Worm (Caenorhabditis elegans) whole organism, mixed stage, embryonic: ENCODE results near the gene ZK455.5.

ENCODE experiments used
- M03D4.4 ChIP-seq: sonication (generic microtip); optimal IDR thresholded peaks from 2 replicates; lab custom pipeline; 2017; ENCODE audit warnings: mild to moderate bottlenecking, missing genetic modification characterization, missing compliant biosample characterization
- bed-3 ChIP-seq: fragments of 200-800 bp; sonication (Bioruptor generic); optimal IDR thresholded peaks from 3 replicates; lab custom pipeline; 2018; ENCODE audit warnings: mild to moderate bottlenecking, missing genetic modification characterization, moderate library complexity, missing compliant biosample characterization
- blmp-1 ChIP-seq: fragments of 150-350 bp; optimal IDR thresholded peaks from 2 replicates; lab custom pipeline; 2014; ENCODE audit warnings: missing biosample characterization, missing genetic modification characterization
- ceh-39 ChIP-seq: fragments of 150-350 bp; optimal IDR thresholded peaks from 2 replicates; lab custom pipeline; 2014; ENCODE audit warnings: missing biosample characterization, missing genetic modification characterization
- ceh-43 ChIP-seq: fragments of 200-800 bp; sonication (Bioruptor generic); optimal IDR thresholded peaks from 2 replicates; lab custom pipeline; 2018; ENCODE audit warnings: mild to moderate bottlenecking, missing genetic modification characterization, moderate library complexity, missing compliant biosample characterization
- ceh-83 ChIP-seq: fragments of 200-800 bp; sonication (Bioruptor generic); optimal IDR thresholded peaks from 2 replicates; lab custom pipeline; 2018; ENCODE audit warnings: mild to moderate bottlenecking, missing genetic modification characterization, missing compliant biosample characterization
- ces-1 ChIP-seq: fragments of 150-350 bp; optimal IDR thresholded peaks from 2 replicates; lab custom pipeline; 2014; ENCODE audit warnings: missing biosample characterization, missing genetic modification reagents, missing genetic modification characterization
- cnd-1 ChIP-seq: fragments of 200-800 bp; sonication (Bioruptor generic); optimal IDR thresholded peaks from 2 replicates; lab custom pipeline; 2018; ENCODE audit warnings: mild to moderate bottlenecking, missing genetic modification characterization, missing compliant biosample characterization
- drap-1 ChIP-seq: fragments of 200-800 bp; sonication (Bioruptor generic); optimal IDR thresholded peaks from 3 replicates; lab custom pipeline; 2018; ENCODE audit warnings: mild to moderate bottlenecking, missing genetic modification characterization, missing compliant biosample characterization
- elt-3 ChIP-seq: fragments of 150-350 bp; optimal IDR thresholded peaks from 2 replicates; lab custom pipeline; 2014; ENCODE audit warnings: missing biosample characterization, missing genetic modification characterization
- flh-1 ChIP-seq: fragments of 200-800 bp; sonication (Bioruptor generic); optimal IDR thresholded peaks from 2 replicates; lab custom pipeline; 2018; ENCODE audit warnings: mild to moderate bottlenecking, missing genetic modification characterization, moderate library complexity, missing compliant biosample characterization
- ham-2 ChIP-seq: fragments of 200-800 bp; sonication (Bioruptor generic); optimal IDR thresholded peaks from 2 replicates; lab custom pipeline; 2018; ENCODE audit warnings: mild to moderate bottlenecking, missing genetic modification characterization, missing compliant biosample characterization
- hlh-1 ChIP-seq: fragments of 150-350 bp; optimal IDR thresholded peaks from 2 replicates; lab custom pipeline; 2014; ENCODE audit warnings: missing biosample characterization, missing genetic modification reagents, missing genetic modification characterization
- lin-13 ChIP-seq: fragments of 150-350 bp; optimal IDR thresholded peaks from 2 replicates; lab custom pipeline; 2014; ENCODE audit warnings: missing biosample characterization, missing genetic modification characterization
- lin-32 ChIP-seq: fragments of 200-800 bp; sonication (Bioruptor generic); optimal IDR thresholded peaks from 2 replicates; lab custom pipeline; 2018; ENCODE audit warnings: mild to moderate bottlenecking, missing genetic modification characterization, missing compliant biosample characterization
- lsy-2 ChIP-seq: fragments of 150-350 bp; optimal IDR thresholded peaks from 2 replicates; lab custom pipeline; 2014; ENCODE audit warnings: missing biosample characterization, missing genetic modification characterization
- mab-5 ChIP-seq: fragments of 150-350 bp; optimal IDR thresholded peaks from 2 replicates; lab custom pipeline; 2014; ENCODE audit warnings: missing biosample characterization, missing genetic modification characterization
- mep-1 ChIP-seq: fragments of 150-350 bp; optimal IDR thresholded peaks from 2 replicates; lab custom pipeline; 2017; ENCODE audit warnings: missing biosample characterization, missing genetic modification reagents, missing genetic modification characterization, inconsistent platforms
- mls-2 ChIP-seq: sonication (generic microtip); optimal IDR thresholded peaks from 2 replicates; lab custom pipeline; 2016; ENCODE audit warnings: mild to moderate bottlenecking, missing genetic modification characterization, moderate library complexity, missing compliant biosample characterization
- nhr-12 ChIP-seq: fragments of 150-350 bp; optimal IDR thresholded peaks from 2 replicates; lab custom pipeline; 2014; ENCODE audit warnings: missing biosample characterization, missing genetic modification characterization
- nhr-2 ChIP-seq: fragments of 150-350 bp; optimal IDR thresholded peaks from 2 replicates; lab custom pipeline; 2014; ENCODE audit warnings: missing biosample characterization, missing genetic modification characterization
- nhr-237 ChIP-seq: fragments of 150-350 bp; optimal IDR thresholded peaks from 2 replicates; lab custom pipeline; 2014; ENCODE audit warnings: missing biosample characterization, missing genetic modification characterization
- nhr-28 ChIP-seq: fragments of 150-350 bp; optimal IDR thresholded peaks from 2 replicates; lab custom pipeline; 2014; ENCODE audit warnings: missing biosample characterization, missing genetic modification characterization
- nhr-76 ChIP-seq: sonication (generic microtip); optimal IDR thresholded peaks from 2 replicates; lab custom pipeline; 2017; ENCODE audit warnings: missing biosample characterization, missing genetic modification characterization
- pha-4 ChIP-seq: fragments of 150-350 bp; optimal IDR thresholded peaks from 2 replicates; lab custom pipeline; 2018; ENCODE audit warnings: missing biosample characterization, missing genetic modification reagents, missing genetic modification characterization
- sem-2 ChIP-seq: fragments of 200-800 bp; sonication (Bioruptor generic); optimal IDR thresholded peaks from 2 replicates; lab custom pipeline; 2018; ENCODE audit warnings: mild to moderate bottlenecking, missing genetic modification characterization, missing compliant biosample characterization
- sptf-1 ChIP-seq: sonication (generic microtip); optimal IDR thresholded peaks from 2 replicates; lab custom pipeline; 2017; ENCODE audit warnings: mild to moderate bottlenecking, missing genetic modification characterization, moderate library complexity, missing compliant biosample characterization
- tbx-8 ChIP-seq: fragments of 200-800 bp; sonication (Bioruptor generic); optimal IDR thresholded peaks from 2 replicates; lab custom pipeline; 2018; ENCODE audit warnings: mild to moderate bottlenecking, missing genetic modification characterization, moderate library complexity, missing compliant biosample characterization
- unc-120 ChIP-seq: sonication (generic microtip); optimal IDR thresholded peaks from 2 replicates; lab custom pipeline; 2017; ENCODE audit warnings: missing genetic modification characterization, missing compliant biosample characterization; ENCODE audit not compliant: poor library complexity, severe bottlenecking
- unc-39 ChIP-seq: fragments of 150-350 bp; optimal IDR thresholded peaks from 2 replicates; lab custom pipeline; 2014; ENCODE audit warnings: missing biosample characterization, missing genetic modification characterization
- unc-62 ChIP-seq: fragments of 150-350 bp; optimal IDR thresholded peaks from 2 replicates; lab custom pipeline; 2014; ENCODE audit warnings: missing biosample characterization, missing genetic modification reagents, missing genetic modification characterization
- zip-8 ChIP-seq: fragments of 150-350 bp; optimal IDR thresholded peaks from 2 replicates; lab custom pipeline; 2014; ENCODE audit warnings: missing biosample characterization, missing genetic modification characterization
- ztf-11 ChIP-seq: fragments of 150-350 bp; optimal IDR thresholded peaks from 2 replicates; lab custom pipeline; 2014; ENCODE audit warnings: missing biosample characterization, missing genetic modification characterization

ZK455.5 gene

DNA sequence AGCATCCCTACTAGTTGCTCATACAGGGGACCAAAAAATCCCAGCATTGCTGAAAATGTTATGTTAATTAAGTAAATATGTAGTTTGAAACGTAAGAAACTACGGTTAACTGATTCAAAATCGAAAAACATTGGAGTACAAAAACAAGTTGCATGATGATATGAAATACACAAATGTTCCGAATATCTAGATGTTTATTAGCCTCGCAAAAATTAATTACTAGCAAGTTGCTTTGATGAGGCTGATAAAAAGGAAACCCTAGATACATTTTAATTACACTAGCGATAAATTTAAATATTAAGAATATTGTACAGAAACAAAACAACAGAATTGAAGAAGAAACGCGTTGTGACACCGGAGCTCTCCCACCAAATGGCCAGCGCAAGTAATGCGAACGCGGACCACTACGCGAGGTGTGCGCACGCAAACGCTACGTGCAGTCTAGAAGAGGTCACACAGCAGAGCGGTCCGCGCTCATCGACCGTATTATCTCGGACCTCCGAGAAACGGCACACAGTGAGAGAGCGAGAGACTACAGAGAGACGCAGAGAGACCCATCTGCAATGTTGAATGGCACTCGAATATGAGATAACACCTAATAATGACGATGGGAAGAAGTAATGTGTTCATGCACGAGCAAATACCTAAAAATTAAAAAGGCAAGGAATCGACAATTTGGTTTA, 29.9 kb downstream of the ZK455.5 start, which contains the start of gene inx-2:
inx-2 (minus strand) TSS at position 51 of the 683 bp plus-strand sequence.
- TF ChIP-seq ceh-39 (tag; lab: Kevin White, UChicago), result peak; percentile 48
- TF ChIP-seq mep-1 (tag; lab: Kevin White, UChicago), result peak; percentile 12
- TF ChIP-seq ztf-11, result peak; percentile 10
- peak; percentile 26 for TF ChIP-seq cnd-1 (tag; lab: Kevin White, UChicago)
- no peak for TF ChIP-seq nhr-76
- no peak for TF ChIP-seq lin-32 (GFP tag; lab: Kevin White, UChicago)
- TF ChIP-seq mls-2 (tag; lab: Kevin White, UChicago), result peak; percentile 39
- peak; percentile 78 for TF ChIP-seq nhr-2 (tag; lab: Kevin White, UChicago)

DNA sequence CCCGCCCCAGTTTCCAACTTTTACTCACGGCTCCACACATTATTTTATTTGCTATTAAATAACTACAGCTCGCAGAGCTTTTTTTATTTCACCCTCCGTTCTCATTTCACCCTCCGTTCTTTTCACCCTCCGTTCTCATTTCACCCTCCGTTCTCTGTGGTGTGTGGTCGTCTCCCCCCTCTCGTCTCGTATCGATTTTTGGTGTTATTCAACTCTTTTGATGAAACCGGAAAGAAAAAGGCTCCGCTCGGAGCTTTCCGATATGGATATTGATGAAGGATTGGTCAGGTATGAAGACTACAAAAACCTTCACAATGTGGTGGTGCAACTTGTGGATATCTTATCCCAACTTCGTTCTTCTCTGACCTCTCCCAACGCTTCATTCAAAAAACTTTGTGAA, 36.2 kb downstream of the ZK455.5 start:
- TF ChIP-seq bed-3 (GFP tag; lab: Kevin White, UChicago) (no peak), blmp-1 (tag; lab: Kevin White, UChicago) (no peak), zip-8 (tag; lab: Kevin White, UChicago) (no peak), lin-32 (GFP tag; lab: Kevin White, UChicago) (no peak), cnd-1 (tag; lab: Kevin White, UChicago) (no peak), nhr-12 (no peak), sptf-1 (no peak), nhr-2 (tag; lab: Kevin White, UChicago) (no peak), unc-39 (tag; lab: Kevin White, UChicago) (no peak), ztf-11 (no peak), unc-62 (GFP tag; lab: Kevin White, UChicago) (no peak), ceh-83 (GFP tag; lab: Kevin White, UChicago) (no peak), hlh-1 (tag; lab: Kevin White, UChicago) (no peak), mab-5 (no peak), ceh-39 (tag; lab: Kevin White, UChicago) (no peak), lsy-2 (tag; lab: Kevin White, UChicago) (no peak), lin-13 (tag; lab: Kevin White, UChicago) (no peak), drap-1 (GFP tag; lab: Kevin White, UChicago) (no peak), unc-120 (no peak)

- TF ChIP-seq M03D4.4 (tag; lab: Kevin White, UChicago) (no peak), lin-13 (tag; lab: Kevin White, UChicago) (no peak), cnd-1 (tag; lab: Kevin White, UChicago) (no peak), ces-1 (no peak), sem-2 (GFP tag; lab: Kevin White, UChicago) (no peak), zip-8 (tag; lab: Kevin White, UChicago) (no peak), ceh-83 (GFP tag; lab: Kevin White, UChicago) (no peak), elt-3 (tag; lab: Kevin White, UChicago) (no peak), mls-2 (tag; lab: Kevin White, UChicago) (no peak), lin-32 (GFP tag; lab: Kevin White, UChicago) (no peak), ham-2 (no peak), nhr-28 (tag; lab: Kevin White, UChicago) (no peak), blmp-1 (tag; lab: Kevin White, UChicago) (no peak), lsy-2 (tag; lab: Kevin White, UChicago) (no peak), flh-1 (GFP tag; lab: Kevin White, UChicago) (no peak), ceh-43 (GFP tag; lab: Kevin White, UChicago) (no peak), nhr-76 (no peak), ztf-11 (no peak)
- TF ChIP-seq, all 35 proteins: peak for 0
These were observed 36.8 kb downstream of the ZK455.5 start for ce11 chrX:11289925-11290324.

DNA sequence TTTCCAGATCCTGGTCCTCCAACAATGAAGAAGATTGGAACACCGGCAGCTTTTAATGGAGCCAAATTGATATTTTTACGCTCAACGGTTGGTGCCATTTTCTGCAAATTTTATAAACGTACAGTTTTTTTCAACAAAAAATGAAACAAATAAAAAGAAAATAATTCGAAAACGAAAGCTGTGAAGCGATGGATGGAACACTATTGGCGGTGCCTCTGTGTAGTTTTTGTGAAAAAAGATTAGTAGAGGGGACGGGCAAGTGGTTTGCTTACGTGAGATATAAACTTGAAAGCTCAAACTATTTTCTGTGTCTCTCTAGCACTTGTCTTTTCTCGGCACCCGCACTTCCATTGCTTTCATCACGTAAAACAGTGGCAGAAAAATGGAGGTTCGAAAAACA, 39.1 kb downstream of the ZK455.5 start, which contains the start of gene F38B2.4:
F38B2.4 (minus strand) TSS at position 101 of the 400 bp plus-strand sequence.
- TF ChIP-seq blmp-1 (tag; lab: Kevin White, UChicago) (no peak), zip-8 (tag; lab: Kevin White, UChicago) (no peak), unc-120 (no peak), tbx-8 (GFP tag; lab: Kevin White, UChicago) (no peak), sptf-1 (no peak), lin-32 (GFP tag; lab: Kevin White, UChicago) (no peak), elt-3 (tag; lab: Kevin White, UChicago) (no peak), pha-4 (no peak), nhr-2 (tag; lab: Kevin White, UChicago) (no peak), ceh-39 (tag; lab: Kevin White, UChicago) (no peak), unc-39 (tag; lab: Kevin White, UChicago) (no peak), nhr-237 (tag; lab: Kevin White, UChicago) (no peak), unc-62 (GFP tag; lab: Kevin White, UChicago) (no peak), mls-2 (tag; lab: Kevin White, UChicago) (no peak)
